Worm (Caenorhabditis elegans): ENCODE data around the gene T02B11.3.
"Not testable (repeated sequence)": the region's sequence is repeated elsewhere in the genome, so short reads cannot be mapped to it uniquely, and the experiment has no call there.

The T02B11.3 gene

ce11 chrV:893437-894018 is 26.9 kb upstream of the T02B11.3 start, which contains the start of the genes srlf-23 and srlf-20:
Gene srlf-23, minus strand, starts transcription at chrV:893537.
Gene srlf-20, plus strand, starts transcription at chrV:893968.
- TF ChIP-seq hmbx-1 (tag; optimal IDR thresholded peaks at IDR 0.05), result no peak
- no peak for TF ChIP-seq tbx-11 (GFP tag; IDR thresholded peaks at IDR 0.05)

- TF ChIP-seq tbx-37 (GFP tag; conservative IDR thresholded peaks at IDR 0.05); hmbx-1 (tag; optimal IDR thresholded peaks at IDR 0.05); B0310.2 (tag; optimal IDR thresholded peaks at IDR 0.05): not testable (repeated sequence)
Observed at ce11 chrV:890835-891234, 24.2 kb upstream of the T02B11.3 start, which contains the start of gene srlf-22. Gene srlf-22, plus strand, starts transcription at chrV:891135.

ce11 chrV:890423-890822 is 23.8 kb upstream of the T02B11.3 start, which contains the start of gene srlf-21:
Gene srlf-21, minus strand, starts transcription at chrV:890523.
- TF ChIP-seq scrt-1 (GFP tag; IDR thresholded peaks at IDR 0.05) (no peak), pes-1 (GFP tag; IDR thresholded peaks at IDR 0.05) (no peak), ceh-36 (tag; optimal IDR thresholded peaks at IDR 0.05) (no peak), tra-4 (tag; optimal IDR thresholded peaks at IDR 0.05) (no peak), ets-7 (tag; optimal IDR thresholded peaks at IDR 0.05) (no peak), aly-1 (tag; optimal IDR thresholded peaks at IDR 0.05) (no peak), hnd-1 (tag; optimal IDR thresholded peaks at IDR 0.05) (no peak), tbx-37 (GFP tag; conservative IDR thresholded peaks at IDR 0.05) (no peak), B0310.2 (tag; optimal IDR thresholded peaks at IDR 0.05) (no peak), ama-1 (optimal IDR thresholded peaks at IDR 0.05) (no peak), tbx-11 (GFP tag; IDR thresholded peaks at IDR 0.05) (no peak), sea-1 (GFP tag; conservative IDR thresholded peaks at IDR 0.05) (no peak), F13C5.2 (tag; optimal IDR thresholded peaks at IDR 0.05) (no peak), hmbx-1 (tag; optimal IDR thresholded peaks at IDR 0.05) (no peak), flt-1 (GFP tag; IDR thresholded peaks at IDR 0.05) (no peak), ceh-13 (GFP tag; optimal IDR thresholded peaks at IDR 0.05) (no peak), hmg-4 (GFP tag; optimal IDR thresholded peaks at IDR 0.05) (no peak)

ce11 chrV:889216-889615 is 22.6 kb upstream of the T02B11.3 start, which contains the start of gene T02B11.6:
Gene T02B11.6, minus strand, starts transcription at chrV:889316.
- TF ChIP-seq hmbx-1 (tag; optimal IDR thresholded peaks at IDR 0.05) (no peak), B0310.2 (tag; optimal IDR thresholded peaks at IDR 0.05) (no peak), tbx-11 (GFP tag; IDR thresholded peaks at IDR 0.05) (no peak), pes-1 (GFP tag; IDR thresholded peaks at IDR 0.05) (no peak), ceh-36 (tag; optimal IDR thresholded peaks at IDR 0.05) (no peak), F13C5.2 (tag; optimal IDR thresholded peaks at IDR 0.05) (no peak), tra-4 (tag; optimal IDR thresholded peaks at IDR 0.05) (no peak), scrt-1 (GFP tag; IDR thresholded peaks at IDR 0.05) (no peak), aly-1 (tag; optimal IDR thresholded peaks at IDR 0.05) (no peak), ceh-13 (GFP tag; optimal IDR thresholded peaks at IDR 0.05) (no peak), tbx-37 (GFP tag; conservative IDR thresholded peaks at IDR 0.05) (no peak), sea-1 (GFP tag; conservative IDR thresholded peaks at IDR 0.05) (no peak), ama-1 (optimal IDR thresholded peaks at IDR 0.05) (no peak), hnd-1 (tag; optimal IDR thresholded peaks at IDR 0.05) (no peak)

- no peak for TF ChIP-seq ceh-13 (GFP tag; optimal IDR thresholded peaks at IDR 0.05)
- TF ChIP-seq flt-1 (GFP tag; IDR thresholded peaks at IDR 0.05), result no peak
- no peak for TF ChIP-seq hmbx-1 (tag; optimal IDR thresholded peaks at IDR 0.05)
- no peak for TF ChIP-seq aly-1 (tag; optimal IDR thresholded peaks at IDR 0.05)
- TF ChIP-seq ama-1 (optimal IDR thresholded peaks at IDR 0.05), result no peak
- TF ChIP-seq hnd-1 (tag; optimal IDR thresholded peaks at IDR 0.05), result no peak
- no peak for TF ChIP-seq ets-7 (tag; optimal IDR thresholded peaks at IDR 0.05)
- no peak for TF ChIP-seq sea-1 (GFP tag; conservative IDR thresholded peaks at IDR 0.05)
- TF ChIP-seq tra-4 (tag; optimal IDR thresholded peaks at IDR 0.05), result no peak
- no peak for TF ChIP-seq scrt-1 (GFP tag; IDR thresholded peaks at IDR 0.05)
- TF ChIP-seq hmg-4 (GFP tag; optimal IDR thresholded peaks at IDR 0.05), result no peak
- no peak for TF ChIP-seq tbx-11 (GFP tag; IDR thresholded peaks at IDR 0.05)
- no peak for TF ChIP-seq pes-1 (GFP tag; IDR thresholded peaks at IDR 0.05)
- TF ChIP-seq tbx-37 (GFP tag; conservative IDR thresholded peaks at IDR 0.05), result no peak
- no peak for TF ChIP-seq F13C5.2 (tag; optimal IDR thresholded peaks at IDR 0.05)
- no peak for TF ChIP-seq B0310.2 (tag; optimal IDR thresholded peaks at IDR 0.05)
Observed at ce11 chrV:884324-884723, 17.7 kb upstream of the T02B11.3 start, which contains the start of gene srj-38. Gene srj-38, minus strand, starts transcription at chrV:884424.

ce11 chrV:879171-879570 is 12.5 kb upstream of the T02B11.3 start, which contains the start of gene srg-53:
Gene srg-53, plus strand, starts transcription at chrV:879471.
- TF ChIP-seq scrt-1 (GFP tag; IDR thresholded peaks at IDR 0.05), result no peak
- TF ChIP-seq hnd-1 (tag; optimal IDR thresholded peaks at IDR 0.05), result no peak
- no peak for TF ChIP-seq ceh-13 (GFP tag; optimal IDR thresholded peaks at IDR 0.05)

- TF ChIP-seq hnd-1 (tag; optimal IDR thresholded peaks at IDR 0.05) (no peak), hmbx-1 (tag; optimal IDR thresholded peaks at IDR 0.05) (no peak), ceh-36 (tag; optimal IDR thresholded peaks at IDR 0.05) (no peak), ama-1 (optimal IDR thresholded peaks at IDR 0.05) (no peak), pes-1 (GFP tag; IDR thresholded peaks at IDR 0.05) (no peak), sea-1 (GFP tag; conservative IDR thresholded peaks at IDR 0.05) (no peak), scrt-1 (GFP tag; IDR thresholded peaks at IDR 0.05) (no peak), ceh-13 (GFP tag; optimal IDR thresholded peaks at IDR 0.05) (no peak)
Observed at ce11 chrV:878567-878966, 11.9 kb upstream of the T02B11.3 start, which contains the start of gene T02B11.8. Gene T02B11.8, minus strand, starts transcription at chrV:878667.

ce11 chrV:875945-876344 is 9.3 kb upstream of the T02B11.3 start, which contains the start of gene T02B11.9:
Gene T02B11.9, plus strand, starts transcription at chrV:876245.
- TF ChIP-seq tbx-37 (GFP tag; conservative IDR thresholded peaks at IDR 0.05) (no peak), flt-1 (GFP tag; IDR thresholded peaks at IDR 0.05) (no peak), pes-1 (GFP tag; IDR thresholded peaks at IDR 0.05) (no peak)
